Worm (Caenorhabditis elegans) whole organism, L4 larva: ENCODE data around the gene ajm-1.

Source experiments
- D1046.2 ChIP-seq: fragments of 200-800 bp; sonication (Bioruptor generic); IDR thresholded peaks from 2 replicates; pipeline ENCODE4 v1.3.6; 2022; ENCODE audit warnings: missing genetic modification characterization, missing compliant biosample characterization
- F26F4.8 ChIP-seq: fragments of 200-800 bp; sonication (Bioruptor generic); conservative IDR thresholded peaks from 2 replicates; pipeline ENCODE4 v1.3.6; 2022; ENCODE audit warnings: missing genetic modification characterization, missing compliant biosample characterization
- F37D6.2 ChIP-seq: sonication (generic microtip); optimal IDR thresholded peaks from 2 replicates; lab custom pipeline; 2016; ENCODE audit warnings: mild to moderate bottlenecking, missing genetic modification characterization, missing compliant biosample characterization
- T26A8.4 ChIP-seq: fragments of 200-800 bp; sonication (Bioruptor generic); IDR thresholded peaks from 2 replicates; pipeline ENCODE4 v1.3.6; 2022; ENCODE audit warnings: missing genetic modification characterization, missing compliant biosample characterization
- Y5F2A.4 ChIP-seq: fragments of 200-800 bp; sonication (Bioruptor generic); optimal IDR thresholded peaks from 2 replicates; lab custom pipeline; 2018; ENCODE audit warnings: mild to moderate bottlenecking, missing genetic modification characterization, missing compliant biosample characterization
- Y75B8A.6 ChIP-seq: fragments of 200-800 bp; sonication (Bioruptor generic); IDR thresholded peaks from 2 replicates; pipeline ENCODE4 v1.3.6; 2022; ENCODE audit warnings: missing genetic modification reagents, missing genetic modification characterization, missing compliant biosample characterization
- ZK337.2 ChIP-seq: fragments of 200-800 bp; sonication (Bioruptor generic); IDR thresholded peaks from 2 replicates; pipeline ENCODE4 v1.3.6; 2022; ENCODE audit warnings: missing genetic modification reagents, missing genetic modification characterization, missing compliant biosample characterization
- ZK546.5 ChIP-seq, 2 experiments: sonication (generic microtip); optimal IDR thresholded peaks; 2 replicates each; lab custom pipeline; 2017; ENCODE audit warnings: missing biosample characterization in 2 of 2, missing genetic modification characterization in 2 of 2
- arid-1 ChIP-seq: fragments of 200-800 bp; sonication (Bioruptor generic); conservative IDR thresholded peaks from 2 replicates; pipeline ENCODE4 v1.3.6; 2022; ENCODE audit warnings: missing genetic modification reagents, missing genetic modification characterization, missing compliant biosample characterization
- ceh-20 ChIP-seq: fragments of 200-800 bp; sonication (Bioruptor generic); IDR thresholded peaks from 2 replicates; pipeline ENCODE4 v1.3.6; 2022; ENCODE audit warnings: missing genetic modification reagents, missing genetic modification characterization, missing compliant biosample characterization
- ceh-28 ChIP-seq: fragments of 150-350 bp; optimal IDR thresholded peaks from 2 replicates; lab custom pipeline; 2014; ENCODE audit warnings: missing biosample characterization, missing genetic modification reagents, missing genetic modification characterization
- ceh-32 ChIP-seq: sonication (generic microtip); optimal IDR thresholded peaks from 2 replicates; lab custom pipeline; 2016; ENCODE audit warnings: mild to moderate bottlenecking, missing genetic modification characterization, missing compliant biosample characterization; ENCODE audit not compliant: poor library complexity
- daf-16 ChIP-seq, 3 experiments: sonication (generic microtip); optimal IDR thresholded peaks; 2 replicates each; lab custom pipeline; 2016 to 2017; ENCODE audit warnings: missing genetic modification characterization in 3 of 3, missing genetic modification reagents in 3 of 3, mild to moderate bottlenecking in 2 of 3, missing compliant biosample characterization in 2 of 3, missing biosample characterization in 1 of 3, moderate library complexity in 1 of 3
- daf-19 ChIP-seq: fragments of 200-800 bp; sonication (Bioruptor generic); conservative IDR thresholded peaks from 2 replicates; pipeline ENCODE4 v1.3.6; 2022; ENCODE audit warnings: missing genetic modification characterization, missing compliant biosample characterization
- dmd-6 ChIP-seq: fragments of 200-800 bp; sonication (Bioruptor generic); IDR thresholded peaks from 2 replicates; pipeline ENCODE4 v1.3.6; 2022; ENCODE audit warnings: missing genetic modification reagents, missing genetic modification characterization, missing compliant biosample characterization
- dmd-8 ChIP-seq: fragments of 200-800 bp; sonication (Bioruptor generic); IDR thresholded peaks from 2 replicates; pipeline ENCODE4 v1.3.6; 2022; ENCODE audit warnings: missing genetic modification characterization, missing compliant biosample characterization
- dmd-9 ChIP-seq: fragments of 200-800 bp; sonication (Bioruptor generic); IDR thresholded peaks from 2 replicates; pipeline ENCODE4 v1.3.6; 2022; ENCODE audit warnings: missing genetic modification reagents, missing genetic modification characterization, missing compliant biosample characterization
- duxl-1 ChIP-seq: sonication (generic microtip); optimal IDR thresholded peaks from 2 replicates; lab custom pipeline; 2016; ENCODE audit warnings: mild to moderate bottlenecking, missing genetic modification characterization, moderate library complexity, missing compliant biosample characterization; ENCODE audit not compliant: poor library complexity
- egl-43 ChIP-seq: fragments of 200-800 bp; sonication (Bioruptor generic); IDR thresholded peaks from 2 replicates; pipeline ENCODE4 v1.3.6; 2022; ENCODE audit warnings: missing genetic modification reagents, missing genetic modification characterization, missing compliant biosample characterization
- gei-8 ChIP-seq: fragments of 200-800 bp; sonication (Bioruptor generic); optimal IDR thresholded peaks from 2 replicates; lab custom pipeline; 2018; ENCODE audit warnings: mild to moderate bottlenecking, missing genetic modification characterization, missing compliant biosample characterization
- hlh-11 ChIP-seq: fragments of 200-800 bp; sonication (Bioruptor generic); optimal IDR thresholded peaks from 2 replicates; lab custom pipeline; 2018; ENCODE audit warnings: mild to moderate bottlenecking, missing genetic modification characterization, missing compliant biosample characterization
- hmg-1.1 ChIP-seq: fragments of 200-800 bp; sonication (Bioruptor generic); IDR thresholded peaks from 2 replicates; pipeline ENCODE4 v1.3.6; 2022; ENCODE audit warnings: missing genetic modification reagents, missing genetic modification characterization, missing compliant biosample characterization
- lim-7 ChIP-seq: fragments of 200-800 bp; sonication (Bioruptor generic); IDR thresholded peaks from 2 replicates; pipeline ENCODE4 v1.3.6; 2022; ENCODE audit warnings: missing genetic modification characterization, missing compliant biosample characterization
- lin-13 ChIP-seq: fragments of 150-350 bp; optimal IDR thresholded peaks from 2 replicates; lab custom pipeline; 2014; ENCODE audit warnings: missing biosample characterization, missing genetic modification reagents, missing genetic modification characterization
- lin-29 ChIP-seq: fragments of 200-800 bp; sonication (Bioruptor generic); IDR thresholded peaks from 2 replicates; pipeline ENCODE4 v1.3.6; 2022; ENCODE audit warnings: missing genetic modification reagents, missing genetic modification characterization, missing compliant biosample characterization
- madf-5 ChIP-seq, 2 experiments: fragments of 200-800 bp; sonication (Bioruptor generic); IDR thresholded peaks; 2 replicates each; pipeline ENCODE4 v1.3.6; 2022; ENCODE audit warnings: missing compliant biosample characterization in 2 of 2, missing genetic modification characterization in 2 of 2
- madf-9 ChIP-seq: fragments of 200-800 bp; sonication (Bioruptor generic); conservative IDR thresholded peaks from 2 replicates; pipeline ENCODE4 v1.3.6; 2022; ENCODE audit warnings: missing genetic modification reagents, missing genetic modification characterization, missing compliant biosample characterization
- mdt-29 ChIP-seq: fragments of 200-800 bp; sonication (Bioruptor generic); IDR thresholded peaks from 2 replicates; pipeline ENCODE4 v1.3.6; 2022; ENCODE audit warnings: missing genetic modification reagents, missing genetic modification characterization, missing compliant biosample characterization
- mxl-2 ChIP-seq: fragments of 200-800 bp; sonication (Bioruptor generic); conservative IDR thresholded peaks from 2 replicates; pipeline ENCODE4 v1.3.6; 2022; ENCODE audit warnings: missing genetic modification reagents, missing genetic modification characterization, missing compliant biosample characterization
- mxl-3 ChIP-seq: fragments of 200-800 bp; sonication (Bioruptor generic); optimal IDR thresholded peaks from 2 replicates; lab custom pipeline; 2018; ENCODE audit warnings: mild to moderate bottlenecking, missing genetic modification characterization, missing compliant biosample characterization
- nhr-102 ChIP-seq: sonication (generic microtip); optimal IDR thresholded peaks from 2 replicates; lab custom pipeline; 2016; ENCODE audit warnings: mild to moderate bottlenecking, missing genetic modification characterization, moderate library complexity, missing compliant biosample characterization
- nhr-111 ChIP-seq: fragments of 200-800 bp; sonication (Bioruptor generic); optimal IDR thresholded peaks from 2 replicates; lab custom pipeline; 2018; ENCODE audit warnings: mild to moderate bottlenecking, missing genetic modification characterization, missing compliant biosample characterization
- nhr-41 ChIP-seq: fragments of 200-800 bp; sonication (Bioruptor generic); IDR thresholded peaks from 2 replicates; pipeline ENCODE4 v1.3.6; 2022; ENCODE audit warnings: missing genetic modification reagents, missing genetic modification characterization, missing compliant biosample characterization
- nhr-48 ChIP-seq: sonication (generic microtip); optimal IDR thresholded peaks from 2 replicates; lab custom pipeline; 2016; ENCODE audit warnings: mild to moderate bottlenecking, missing genetic modification characterization, missing compliant biosample characterization
- pha-4 ChIP-seq, 2 experiments: fragments of 150-350 bp in 1 of 2; fragments of 200-800 bp in 1 of 2; sonication (Bioruptor generic) in 1 of 2; IDR thresholded peaks in 1 of 2; optimal IDR thresholded peaks in 1 of 2; 2 replicates each; pipeline versions ENCODE4 v1.3.6 to Lab custom; 2014 to 2022; ENCODE audit warnings: missing genetic modification characterization in 2 of 2, missing genetic modification reagents in 2 of 2, missing biosample characterization in 1 of 2, missing compliant biosample characterization in 1 of 2
- php-3 ChIP-seq: fragments of 200-800 bp; sonication (Bioruptor generic); IDR thresholded peaks from 2 replicates; pipeline ENCODE4 v1.3.6; 2022; ENCODE audit warnings: missing genetic modification reagents, missing genetic modification characterization, missing compliant biosample characterization
- rbr-2 ChIP-seq: sonication (generic microtip); optimal IDR thresholded peaks from 2 replicates; lab custom pipeline; 2016; ENCODE audit warnings: missing genotype, missing genetic modification characterization, missing compliant biosample characterization
- saeg-2 ChIP-seq: fragments of 200-800 bp; sonication (Bioruptor generic); IDR thresholded peaks from 2 replicates; pipeline ENCODE4 v1.3.6; 2022; ENCODE audit warnings: missing genetic modification reagents, missing genetic modification characterization, missing compliant biosample characterization
- sdz-12 ChIP-seq: fragments of 200-800 bp; sonication (Bioruptor generic); optimal IDR thresholded peaks from 2 replicates; lab custom pipeline; 2018; ENCODE audit warnings: mild to moderate bottlenecking, missing genetic modification characterization, missing compliant biosample characterization
- spr-3 ChIP-seq: fragments of 200-800 bp; sonication (Bioruptor generic); optimal IDR thresholded peaks from 2 replicates; lab custom pipeline; 2018; ENCODE audit warnings: mild to moderate bottlenecking, missing genetic modification characterization, missing compliant biosample characterization
- tra-1 ChIP-seq: fragments of 200-800 bp; sonication (Bioruptor generic); IDR thresholded peaks from 2 replicates; pipeline ENCODE4 v1.3.6; 2022; ENCODE audit warnings: missing genetic modification reagents, missing genetic modification characterization, missing compliant biosample characterization
- unc-62 ChIP-seq, 3 experiments: fragments of 150-350 bp in 1 of 3; sonication (generic microtip); optimal IDR thresholded peaks in 2 of 3; peaks in 1 of 3; 1 replicate in 1 of 3; 2 replicates in 2 of 3; lab custom pipeline; 2014 to 2017; ENCODE audit warnings: missing biosample characterization in 3 of 3, missing genetic modification characterization in 3 of 3, missing genetic modification reagents in 3 of 3, missing genotype in 1 of 3
- vab-7 ChIP-seq: fragments of 200-800 bp; sonication (Bioruptor generic); IDR thresholded peaks from 2 replicates; pipeline ENCODE4 v1.3.6; 2022; ENCODE audit warnings: missing genetic modification reagents, missing genetic modification characterization, missing compliant biosample characterization
- zfp-3 ChIP-seq: fragments of 200-800 bp; sonication (Bioruptor generic); conservative IDR thresholded peaks from 2 replicates; pipeline ENCODE4 v1.3.6; 2022; ENCODE audit warnings: missing genetic modification reagents, missing genetic modification characterization, missing compliant biosample characterization
- zip-11 ChIP-seq: fragments of 200-800 bp; sonication (Bioruptor generic); IDR thresholded peaks from 2 replicates; pipeline ENCODE4 v1.3.6; 2022; ENCODE audit warnings: missing genetic modification characterization, missing compliant biosample characterization
- zip-2 ChIP-seq: fragments of 150-350 bp; optimal IDR thresholded peaks from 2 replicates; lab custom pipeline; 2014; ENCODE audit warnings: missing biosample characterization, missing genetic modification characterization
- ztf-11 ChIP-seq: fragments of 150-350 bp; optimal IDR thresholded peaks from 2 replicates; lab custom pipeline; 2014; ENCODE audit warnings: missing biosample characterization, missing genetic modification characterization
- ztf-7 ChIP-seq: fragments of 150-350 bp; optimal IDR thresholded peaks from 2 replicates; lab custom pipeline; 2014; ENCODE audit warnings: missing biosample characterization, missing genetic modification characterization

Gene ajm-1

ce11 chrX:9091380-9091779 is 8.6 kb downstream of the ajm-1 start:
- TF ChIP-seq zfp-3 = peak; percentile 79
- no peak for TF ChIP-seq Y5F2A.4 (GFP tag; lab: Kevin White, UChicago)
- TF ChIP-seq sdz-12 = no peak
- peak; percentile 66 for TF ChIP-seq nhr-48 (tag; lab: Kevin White, UChicago)
- TF ChIP-seq egl-43 (GFP tag; lab: Robert Waterston, UW) = peak; percentile 97
- TF ChIP-seq ceh-28 (tag; lab: Kevin White, UChicago) = no peak
- no peak for TF ChIP-seq zip-11 (GFP tag; lab: Robert Waterston, UW)
- TF ChIP-seq D1046.2 = peak; percentile 89
- no peak for TF ChIP-seq mxl-2 (GFP tag; lab: Robert Waterston, UW)
- TF ChIP-seq lin-13 (GFP tag; lab: Kevin White, UChicago) = peak; percentile 50
- no peak for TF ChIP-seq ceh-32 (tag; lab: Kevin White, UChicago)
- TF ChIP-seq ceh-20 (GFP tag; lab: Robert Waterston, UW) = peak; percentile 58
- TF ChIP-seq spr-3 (GFP tag; lab: Kevin White, UChicago) = peak; percentile 45
- no peak for TF ChIP-seq nhr-111
- TF ChIP-seq T26A8.4 = peak; percentile 77
- peak; percentile 82 for TF ChIP-seq arid-1 (GFP tag; lab: Robert Waterston, UW)
- peak; percentile 71 for TF ChIP-seq lin-29
- TF ChIP-seq Y75B8A.6 (GFP tag; lab: Robert Waterston, UW) = 0 out of 2 replicates have a peak, but pooled peaks have one; percentile 39
- peak in 1 of 2 experiments; percentile 98 for TF ChIP-seq unc-62 (GFP tag; optimal IDR thresholded peaks at IDR 0.05 in 1 of 2; lab: Kevin White, UChicago)
- no peak for TF ChIP-seq unc-62 (tag; optimal IDR thresholded peaks at IDR 0.05; lab: Kevin White, UChicago)
- TF ChIP-seq lim-7 (GFP tag; lab: Robert Waterston, UW) = peak; percentile 95
- TF ChIP-seq nhr-102 = peak; percentile 72
- no peak for TF ChIP-seq dmd-9
- 0 out of 2 replicates have a peak, but pooled peaks have one; percentile 56 for TF ChIP-seq nhr-41 (GFP tag; lab: Robert Waterston, UW)
- TF ChIP-seq pha-4 (GFP tag; IDR thresholded peaks at IDR 0.05; lab: Robert Waterston, UW) = peak; percentile 93
- no peak for TF ChIP-seq pha-4 (tag; optimal IDR thresholded peaks at IDR 0.05; lab: Kevin White, UChicago)
- TF ChIP-seq mdt-29 (GFP tag; lab: Robert Waterston, UW) = 0 out of 2 replicates have a peak, but pooled peaks have one; percentile 55
- TF ChIP-seq zip-2 (tag; lab: Kevin White, UChicago) = peak; percentile 77
- TF ChIP-seq php-3 (GFP tag; lab: Robert Waterston, UW) = peak; percentile 69; the same call in 1 of the 2 replicates
- peak; percentile 70 for TF ChIP-seq gei-8 (GFP tag; lab: Kevin White, UChicago)
- no peak for TF ChIP-seq daf-19 (GFP tag; lab: Robert Waterston, UW)
- TF ChIP-seq ZK546.5 (tag; optimal IDR thresholded peaks at IDR 0.05; lab: Kevin White, UChicago) = no peak
- TF ChIP-seq ztf-11 = no peak
- peak; percentile 89; the same call in 1 of the 2 replicates for TF ChIP-seq dmd-8 (GFP tag; lab: Robert Waterston, UW)
- peak; percentile 65 to 95; a peak in 3 of 4 replicates for TF ChIP-seq madf-5 (GFP tag; IDR thresholded peaks at IDR 0.05; lab: Robert Waterston, UW)
- peak; percentile 69 for TF ChIP-seq rbr-2 (tag; lab: Kevin White, UChicago)
- TF ChIP-seq vab-7 (GFP tag; lab: Robert Waterston, UW) = peak; percentile 72
- TF ChIP-seq mxl-3 (GFP tag; lab: Kevin White, UChicago) = peak; percentile 4
- peak; percentile 61 for TF ChIP-seq ZK337.2 (GFP tag; lab: Robert Waterston, UW)
- TF ChIP-seq F26F4.8 = peak; percentile 62; the same call in 1 of the 2 replicates
- TF ChIP-seq dmd-6 (GFP tag; lab: Robert Waterston, UW) = peak; percentile 35
- peak; percentile 81 for TF ChIP-seq duxl-1 (tag; lab: Kevin White, UChicago)
- TF ChIP-seq madf-9 (GFP tag; lab: Robert Waterston, UW) = peak; percentile 84
- TF ChIP-seq hlh-11 (tag; lab: Kevin White, UChicago) = peak; percentile 49
- 0 out of 2 replicates have a peak, but pooled peaks have one; percentile 18 for TF ChIP-seq saeg-2 (GFP tag; lab: Robert Waterston, UW)
- peak; percentile 91 for TF ChIP-seq hmg-1.1 (GFP tag; lab: Robert Waterston, UW)
- peak; percentile 60 for TF ChIP-seq ztf-7 (tag; lab: Kevin White, UChicago)
- TF ChIP-seq tra-1 (GFP tag; lab: Robert Waterston, UW) = peak; percentile 69
- peak; percentile 41 for TF ChIP-seq F37D6.2 (tag; lab: Kevin White, UChicago)
- peak; percentile 20 to 79 for TF ChIP-seq daf-16 (GFP tag; optimal IDR thresholded peaks at IDR 0.05; lab: Kevin White, UChicago)
- peak; percentile 70 for TF ChIP-seq daf-16 (tag; optimal IDR thresholded peaks at IDR 0.05; lab: Kevin White, UChicago)
